Fruit fly (Drosophila melanogaster) whole organism, wandering third instar larva: ENCODE measurements around the gene CG32069.

Experiments used
- Abd-B ChIP-seq: fragments of >200 bp; optimal IDR thresholded peaks from 2 replicates; lab custom pipeline; 2017; ENCODE audit warnings: missing biosample characterization, missing genetic modification characterization
- CG9705 ChIP-seq: fragments of 200-800 bp; sonication (Bioruptor generic); optimal IDR thresholded peaks from 2 replicates; lab custom pipeline; 2018; ENCODE audit warnings: missing biosample characterization, mild to moderate bottlenecking, missing genetic modification characterization
- CrebA ChIP-seq: fragments of 200-800 bp; sonication (Bioruptor generic); optimal IDR thresholded peaks from 2 replicates; lab custom pipeline; 2016; ENCODE audit warnings: missing biosample characterization, mild to moderate bottlenecking, missing genetic modification characterization, borderline replicate concordance
- Dfd ChIP-seq: fragments of >200 bp; optimal IDR thresholded peaks from 2 replicates; lab custom pipeline; 2017; ENCODE audit warnings: missing biosample characterization, missing genetic modification characterization
- Dif ChIP-seq: fragments of 200-275, 200-300 bp; sonication (Bioruptor generic); optimal IDR thresholded peaks from 2 replicates; lab custom pipeline; 2018; ENCODE audit warnings: missing biosample characterization, missing genetic modification characterization; ENCODE audit not compliant: partially characterized antibody
- GATAd ChIP-seq: sonication (Bioruptor generic); optimal IDR thresholded peaks from 2 replicates; lab custom pipeline; 2016; ENCODE audit warnings: missing biosample characterization, missing genetic modification characterization
- HLH106 ChIP-seq: fragments of 200-800 bp; optimal IDR thresholded peaks from 3 replicates; lab custom pipeline; 2019; ENCODE audit warnings: missing biosample characterization, mild to moderate bottlenecking, missing genetic modification characterization, moderate library complexity
- Hnf4 ChIP-seq: fragments of 200-800 bp; sonication (Bioruptor generic); optimal IDR thresholded peaks from 2 replicates; lab custom pipeline; 2016; ENCODE audit warnings: missing biosample characterization, mild to moderate bottlenecking, missing genetic modification characterization
- Hr78 ChIP-seq: fragments of >200 bp; optimal IDR thresholded peaks from 2 replicates; lab custom pipeline; 2017; ENCODE audit warnings: missing biosample characterization, missing genetic modification characterization
- Hr83 ChIP-seq: fragments of 200-300 bp; sonication (Bioruptor generic); optimal IDR thresholded peaks from 2 replicates; lab custom pipeline; 2016; ENCODE audit warnings: missing biosample characterization, mild to moderate bottlenecking, missing genetic modification characterization, moderate library complexity; ENCODE audit not compliant: poor library complexity, severe bottlenecking
- Jra ChIP-seq: sonication (Bioruptor generic); optimal IDR thresholded peaks from 2 replicates; lab custom pipeline; 2016; ENCODE audit warnings: missing biosample characterization, missing genetic modification characterization
- Myc ChIP-seq: fragments of >200 bp; optimal IDR thresholded peaks from 2 replicates; lab custom pipeline; 2017
- N ChIP-seq: fragments of >200 bp; optimal IDR thresholded peaks from 2 replicates; lab custom pipeline; 2018; ENCODE audit warnings: missing biosample characterization, missing external identifiers, missing genetic modification characterization
- OdsH ChIP-seq: fragments of 200-800 bp; sonication (Bioruptor generic); optimal IDR thresholded peaks from 2 replicates; lab custom pipeline; 2016; ENCODE audit warnings: missing biosample characterization, mild to moderate bottlenecking, missing genetic modification characterization
- Rel ChIP-seq, 2 experiments: fragments of 200-800 bp; sonication (Bioruptor generic) in 1 of 2; optimal IDR thresholded peaks; 2 replicates in 1 of 2; 3 replicates in 1 of 2; lab custom pipeline; 2016 to 2019; ENCODE audit warnings: mild to moderate bottlenecking in 2 of 2, missing biosample characterization in 2 of 2, missing genetic modification characterization in 2 of 2, moderate library complexity in 1 of 2
- Sp1 ChIP-seq: fragments of 200-800 bp; sonication (Bioruptor generic); optimal IDR thresholded peaks from 3 replicates; lab custom pipeline; 2019; ENCODE audit warnings: missing biosample characterization, mild to moderate bottlenecking, missing genetic modification characterization, moderate library complexity
- br ChIP-seq: fragments of 200-800 bp; sonication (Bioruptor generic); optimal IDR thresholded peaks from 2 replicates; lab custom pipeline; 2016; ENCODE audit warnings: missing biosample characterization, missing genetic modification characterization
- brk ChIP-seq: fragments of 200-800 bp; sonication (Bioruptor generic); optimal IDR thresholded peaks from 2 replicates; lab custom pipeline; 2016; ENCODE audit warnings: missing biosample characterization, mild to moderate bottlenecking, missing genetic modification characterization
- dl ChIP-seq, 2 experiments: fragments of 175-275, 200-275 bp in 1 of 2; fragments of 200-275 bp in 1 of 2; sonication (Bioruptor generic); optimal IDR thresholded peaks; lab custom pipeline; 2018; ENCODE audit warnings: mild to moderate bottlenecking in 2 of 2, missing biosample characterization in 2 of 2, missing genetic modification characterization in 2 of 2, moderate library complexity in 2 of 2; ENCODE audit not compliant: partially characterized antibody in 2 of 2, insufficient read depth in 1 of 2
- dmrt93B ChIP-seq: fragments of 200-800 bp; sonication (Bioruptor generic); optimal IDR thresholded peaks from 2 replicates; lab custom pipeline; 2018; ENCODE audit warnings: missing biosample characterization, mild to moderate bottlenecking, missing genetic modification characterization
- dsf ChIP-seq: sonication (Bioruptor generic); optimal IDR thresholded peaks from 2 replicates; lab custom pipeline; 2016; ENCODE audit warnings: missing biosample characterization, missing genetic modification characterization, borderline replicate concordance
- ey ChIP-seq: fragments of 200-800 bp; sonication (Bioruptor generic); optimal IDR thresholded peaks from 2 replicates; lab custom pipeline; 2016; ENCODE audit warnings: missing biosample characterization, missing genetic modification characterization
- foxo ChIP-seq, 2 experiments: fragments of 200-800 bp; sonication (Bioruptor generic); optimal IDR thresholded peaks; 2 replicates in 1 of 2; 3 replicates in 1 of 2; lab custom pipeline; 2016 to 2017; ENCODE audit warnings: missing biosample characterization in 2 of 2, missing genetic modification characterization in 2 of 2
- fru ChIP-seq: fragments of 200-800 bp; sonication (Bioruptor generic); optimal IDR thresholded peaks from 3 replicates; lab custom pipeline; 2016; ENCODE audit warnings: missing biosample characterization, mild to moderate bottlenecking, missing genetic modification characterization
- h ChIP-seq: fragments of 200-800 bp; sonication (Bioruptor generic); optimal IDR thresholded peaks from 3 replicates; lab custom pipeline; 2016; ENCODE audit warnings: missing biosample characterization, mild to moderate bottlenecking, missing genetic modification characterization
- lola ChIP-seq: fragments of >200 bp; optimal IDR thresholded peaks from 2 replicates; lab custom pipeline; 2017; ENCODE audit warnings: missing biosample characterization, missing genetic modification characterization
- pan ChIP-seq: fragments of >200 bp; optimal IDR thresholded peaks from 2 replicates; lab custom pipeline; 2017
- psq ChIP-seq: fragments of 200-800 bp; sonication (Bioruptor generic); optimal IDR thresholded peaks from 3 replicates; lab custom pipeline; 2017; ENCODE audit warnings: missing biosample characterization, mild to moderate bottlenecking, missing genetic modification characterization, moderate library complexity
- sage ChIP-seq: fragments of 200-800 bp; sonication (Bioruptor generic); optimal IDR thresholded peaks from 2 replicates; lab custom pipeline; 2016; ENCODE audit warnings: missing biosample characterization, mild to moderate bottlenecking, missing genetic modification characterization
- sv ChIP-seq: fragments of 200-800 bp; sonication (Bioruptor generic); optimal IDR thresholded peaks from 3 replicates; lab custom pipeline; 2016; ENCODE audit warnings: missing biosample characterization, missing genetic modification characterization
- usp ChIP-seq: fragments of >200 bp; optimal IDR thresholded peaks from 2 replicates; lab custom pipeline; 2017; ENCODE audit warnings: missing biosample characterization, missing genetic modification characterization
- woc ChIP-seq: sonication (Bioruptor generic); optimal IDR thresholded peaks from 2 replicates; lab custom pipeline; 2016; ENCODE audit warnings: missing biosample characterization, mild to moderate bottlenecking, missing genetic modification characterization

The CG32069 gene

DNA sequence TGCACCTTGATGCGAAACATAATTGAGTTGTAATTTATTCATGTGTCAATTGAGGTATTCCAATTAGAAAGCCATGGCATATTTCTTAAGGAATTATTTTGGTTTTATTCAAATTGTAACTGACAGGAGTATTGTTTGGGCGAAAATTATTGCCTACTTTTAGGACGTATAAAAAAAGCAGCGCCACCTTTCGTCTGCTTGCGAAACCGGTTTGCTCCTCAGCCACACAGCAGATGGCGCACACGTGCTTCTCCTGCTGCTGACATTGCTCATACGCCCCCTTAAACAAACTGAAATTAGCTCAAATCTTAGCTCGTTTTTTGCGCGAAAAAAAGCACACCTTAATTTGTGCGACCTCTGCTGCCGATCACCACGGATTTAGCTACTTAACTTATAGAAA, 14.5 kb downstream of the CG32069 start (continued):
- no peak for TF ChIP-seq brk
- TF ChIP-seq woc: no peak
- peak; percentile 21 for TF ChIP-seq dmrt93B (GFP tag; lab: Kevin White, UChicago)
- peak; percentile 45 for TF ChIP-seq HLH106 (tag; lab: Kevin White, UChicago)
- TF ChIP-seq br: peak; percentile 73
- no peak for TF ChIP-seq sage (GFP tag; lab: Kevin White, UChicago)
- TF ChIP-seq dsf (GFP tag; lab: Kevin White, UChicago): no peak
- TF ChIP-seq Hnf4 (GFP tag; lab: Kevin White, UChicago): peak; percentile 43
- no peak for TF ChIP-seq lola (GFP tag; lab: Kevin White, UChicago)
- TF ChIP-seq N: no peak
- peak; percentile 28 for TF ChIP-seq psq
- no peak for TF ChIP-seq CG9705 (GFP tag; lab: Kevin White, UChicago)
- no peak for TF ChIP-seq Sp1 (GFP tag; lab: Kevin White, UChicago)

DNA sequence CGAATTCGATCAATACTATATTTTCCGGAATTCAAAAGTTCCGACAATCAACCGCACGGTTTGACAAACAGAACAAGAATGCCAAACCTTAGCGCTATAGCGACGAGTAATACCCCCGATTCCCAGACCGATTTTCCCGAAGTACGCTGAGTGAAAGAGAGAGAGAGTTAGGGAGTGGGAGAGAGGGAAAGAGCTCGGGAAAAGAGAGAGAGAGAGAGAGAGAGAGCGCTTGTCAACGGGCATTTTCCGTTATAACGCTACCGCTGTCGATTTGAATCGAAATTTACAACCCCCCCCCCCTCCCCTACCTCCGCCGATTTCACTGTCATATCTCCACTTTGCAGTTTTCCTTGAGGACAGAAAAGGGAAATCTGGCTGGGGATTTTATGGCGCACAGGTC, 15.9 kb downstream of the CG32069 start:
- TF ChIP-seq Hr83 (GFP tag; lab: Kevin White, UChicago) (no peak), Dfd (GFP tag; lab: Kevin White, UChicago) (peak; percentile 82)
- TF ChIP-seq, all 38 proteins: peak for 1

DNA sequence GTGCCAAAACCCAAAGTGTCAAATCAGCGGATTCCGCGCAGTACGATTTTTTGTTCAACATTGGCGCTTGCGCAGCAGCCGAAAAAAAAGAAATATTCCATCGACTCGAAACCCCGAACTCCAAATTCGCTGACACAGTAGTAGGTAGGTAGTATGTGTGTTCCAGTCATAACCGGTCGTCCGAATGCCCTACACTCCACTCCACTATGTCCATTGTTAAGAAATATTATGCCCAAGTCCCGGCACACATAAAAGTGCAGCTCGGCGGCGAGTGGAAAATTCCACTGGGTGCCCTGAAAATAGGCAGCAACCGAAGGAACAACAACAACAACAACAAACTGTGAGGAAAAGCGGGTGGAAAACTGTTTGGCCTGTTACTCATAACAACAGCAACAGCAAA, 17.4 kb downstream of the CG32069 start:
- TF ChIP-seq Rel (GFP tag; optimal IDR thresholded peaks at IDR 0.05; lab: Kevin White, UChicago): no peak
- no peak for TF ChIP-seq Rel (tag; optimal IDR thresholded peaks at IDR 0.05; lab: Kevin White, UChicago)
- TF ChIP-seq br: no peak
- TF ChIP-seq GATAd (GFP tag; lab: Kevin White, UChicago): no peak
- no peak for TF ChIP-seq pan
- no peak for TF ChIP-seq Hr78 (GFP tag; lab: Kevin White, UChicago)
- TF ChIP-seq Jra (GFP tag; lab: Kevin White, UChicago): no peak
- no peak for TF ChIP-seq sv (GFP tag; lab: Kevin White, UChicago)
- TF ChIP-seq h: no peak
- TF ChIP-seq N: no peak
- TF ChIP-seq fru (GFP tag; lab: Kevin White, UChicago): no peak
- no peak for TF ChIP-seq lola (GFP tag; lab: Kevin White, UChicago)
- TF ChIP-seq Abd-B (GFP tag; lab: Kevin White, UChicago): no peak
- TF ChIP-seq Myc (lab: Kevin White, UChicago): no peak
- no peak for TF ChIP-seq Dfd (GFP tag; lab: Kevin White, UChicago)
- TF ChIP-seq foxo (GFP tag; optimal IDR thresholded peaks at IDR 0.05; lab: Kevin White, UChicago): no peak
- no peak for TF ChIP-seq Dif (GFP tag; lab: Kevin White, UChicago)

DNA sequence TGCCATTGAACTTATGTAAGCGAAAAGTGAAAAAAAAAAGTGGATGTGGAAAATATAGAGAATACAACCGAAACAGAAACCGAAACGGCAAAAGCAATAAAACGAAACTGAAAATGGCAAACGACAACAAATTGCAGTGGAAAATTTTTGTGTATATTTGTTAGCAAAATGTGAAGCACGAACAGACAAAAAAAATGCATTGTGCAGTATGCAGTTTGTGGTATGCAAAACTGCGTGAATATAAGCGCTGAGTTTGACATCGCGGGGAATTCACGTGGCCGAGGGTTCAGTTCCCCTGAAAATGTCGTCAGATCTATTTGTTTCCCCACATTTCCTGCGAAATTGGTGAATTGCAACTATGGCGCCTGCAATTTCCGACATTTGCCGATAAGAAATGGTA, 18.8 kb downstream of the CG32069 start:
- TF ChIP-seq OdsH (GFP tag; lab: Kevin White, UChicago) (no peak), h (no peak), foxo (GFP tag; optimal IDR thresholded peaks at IDR 0.05; lab: Kevin White, UChicago) (no peak), psq (no peak), dsf (GFP tag; lab: Kevin White, UChicago) (no peak), Hr83 (GFP tag; lab: Kevin White, UChicago) (no peak), brk (no peak), usp (GFP tag; lab: Kevin White, UChicago) (no peak), Jra (GFP tag; lab: Kevin White, UChicago) (no peak), Dfd (GFP tag; lab: Kevin White, UChicago) (no peak), Myc (lab: Kevin White, UChicago) (no peak), CrebA (GFP tag; lab: Kevin White, UChicago) (no peak), HLH106 (tag; lab: Kevin White, UChicago) (no peak), ey (GFP tag; lab: Kevin White, UChicago) (no peak), dl (GFP tag; optimal IDR thresholded peaks at IDR 0.05; lab: Kevin White, UChicago; ENCODE audit: insufficient read depth in 1 of 2, partially characterized antibody in 2 of 2) (no peak), lola (GFP tag; lab: Kevin White, UChicago) (no peak)
- TF ChIP-seq, all 38 proteins: peak for 0

DNA sequence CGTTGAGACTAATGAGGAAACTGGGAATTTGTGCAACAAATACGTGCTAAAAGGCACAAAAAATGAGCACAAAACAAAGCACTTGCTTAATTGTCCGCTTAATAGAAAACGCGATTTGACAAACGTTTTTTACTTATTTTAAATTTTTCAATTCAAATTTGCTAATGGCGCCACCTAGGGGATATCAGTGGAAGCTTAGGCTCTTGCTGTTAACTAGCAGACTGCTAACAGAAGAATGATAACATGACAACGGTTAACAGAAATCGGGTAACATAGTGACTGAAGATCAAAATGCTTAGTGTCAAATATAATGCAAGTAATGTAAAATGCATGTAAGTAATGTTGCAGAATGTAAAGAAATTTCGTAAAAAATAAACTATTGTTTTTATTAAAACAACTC, 21.2 kb downstream of the CG32069 start:
- TF ChIP-seq Myc (lab: Kevin White, UChicago): peak; percentile 13
- no peak for TF ChIP-seq Hr78 (GFP tag; lab: Kevin White, UChicago)
